Worm (Caenorhabditis elegans) whole organism, late embryonic: ENCODE measurements around the gene T16H12.13.

ENCODE experiments used
- F13H6.1 ChIP-seq: sonication (generic microtip); optimal IDR thresholded peaks from 2 replicates; lab custom pipeline; 2016; ENCODE audit warnings: missing genetic modification characterization, missing compliant biosample characterization
- K09A11.1 ChIP-seq: sonication (generic microtip); optimal IDR thresholded peaks from 2 replicates; lab custom pipeline; 2017; ENCODE audit warnings: antibody characterized with exemption, mild to moderate bottlenecking, missing genetic modification characterization, missing compliant biosample characterization; ENCODE audit not compliant: insufficient read depth
- T23F11.4 ChIP-seq: fragments of 200-800 bp; sonication (Bioruptor generic); optimal IDR thresholded peaks from 2 replicates; lab custom pipeline; 2018; ENCODE audit warnings: mild to moderate bottlenecking, missing genetic modification characterization, missing compliant biosample characterization
- Y22D7AL.16 ChIP-seq: sonication (generic microtip); optimal IDR thresholded peaks from 2 replicates; lab custom pipeline; 2016; ENCODE audit warnings: missing genetic modification characterization, missing compliant biosample characterization
- ahr-1 ChIP-seq: sonication (generic microtip); optimal IDR thresholded peaks from 2 replicates; lab custom pipeline; 2016; ENCODE audit warnings: missing genetic modification characterization, missing compliant biosample characterization
- ama-1 ChIP-seq: fragments of 150-350 bp; optimal IDR thresholded peaks from 2 replicates; lab custom pipeline; 2014
- ceh-18 ChIP-seq: sonication (generic microtip); optimal IDR thresholded peaks from 2 replicates; lab custom pipeline; 2016; ENCODE audit warnings: missing genetic modification characterization, missing compliant biosample characterization
- ceh-2 ChIP-seq: sonication (generic microtip); optimal IDR thresholded peaks from 2 replicates; lab custom pipeline; 2016; ENCODE audit warnings: missing genotype, missing genetic modification characterization, missing compliant biosample characterization
- ceh-34 ChIP-seq: sonication (generic microtip); optimal IDR thresholded peaks from 2 replicates; lab custom pipeline; 2016; ENCODE audit warnings: mild to moderate bottlenecking, missing genetic modification characterization, missing compliant biosample characterization
- ceh-9 ChIP-seq: sonication (generic microtip); optimal IDR thresholded peaks from 2 replicates; lab custom pipeline; 2016; ENCODE audit warnings: mild to moderate bottlenecking, missing genetic modification characterization, inconsistent platforms, missing compliant biosample characterization
- che-1 ChIP-seq: sonication (generic microtip); optimal IDR thresholded peaks from 2 replicates; lab custom pipeline; 2016; ENCODE audit warnings: mild to moderate bottlenecking, missing genetic modification characterization, missing compliant biosample characterization
- ets-4 ChIP-seq: sonication (generic microtip); optimal IDR thresholded peaks from 2 replicates; lab custom pipeline; 2016; ENCODE audit warnings: missing genetic modification characterization, missing compliant biosample characterization
- fkh-10 ChIP-seq: fragments of 150-350 bp; optimal IDR thresholded peaks from 2 replicates; lab custom pipeline; 2014; ENCODE audit warnings: missing biosample characterization, missing genetic modification reagents, missing genetic modification characterization
- fkh-6 ChIP-seq: sonication (generic microtip); optimal IDR thresholded peaks from 2 replicates; lab custom pipeline; 2016; ENCODE audit warnings: missing genetic modification characterization, missing compliant biosample characterization
- hlh-13 ChIP-seq: fragments of 200-800 bp; sonication (Bioruptor generic); optimal IDR thresholded peaks from 2 replicates; lab custom pipeline; 2018; ENCODE audit warnings: mild to moderate bottlenecking, missing genetic modification characterization, missing compliant biosample characterization
- hlh-30 ChIP-seq: sonication (generic microtip); optimal IDR thresholded peaks from 2 replicates; lab custom pipeline; 2017; ENCODE audit warnings: antibody characterized with exemption, missing genetic modification characterization, missing compliant biosample characterization; ENCODE audit not compliant: insufficient read depth
- hlh-6 ChIP-seq: sonication (generic microtip); optimal IDR thresholded peaks from 2 replicates; lab custom pipeline; 2016; ENCODE audit warnings: missing genotype, missing genetic modification characterization, missing compliant biosample characterization
- hlh-8 ChIP-seq: sonication (generic microtip); optimal IDR thresholded peaks from 2 replicates; lab custom pipeline; 2016; ENCODE audit warnings: missing genotype, missing genetic modification characterization, missing compliant biosample characterization
- lim-6 ChIP-seq: sonication (generic microtip); optimal IDR thresholded peaks from 2 replicates; lab custom pipeline; 2016; ENCODE audit warnings: missing genetic modification characterization, missing compliant biosample characterization
- nfya-1 ChIP-seq: sonication (generic microtip); optimal IDR thresholded peaks from 2 replicates; lab custom pipeline; 2017; ENCODE audit warnings: missing genetic modification characterization, mild to moderate bottlenecking, missing compliant biosample characterization, antibody characterized with exemption, moderate library complexity
- odd-2 ChIP-seq: sonication (generic microtip); optimal IDR thresholded peaks from 2 replicates; lab custom pipeline; 2017; ENCODE audit warnings: antibody characterized with exemption, mild to moderate bottlenecking, missing genetic modification characterization, missing compliant biosample characterization
- pag-3 ChIP-seq: sonication (generic microtip); optimal IDR thresholded peaks from 2 replicates; lab custom pipeline; 2016; ENCODE audit warnings: missing compliant biosample characterization, missing genetic modification characterization, borderline replicate concordance
- pat-9 ChIP-seq: fragments of 200-800 bp; sonication (Bioruptor generic); optimal IDR thresholded peaks from 2 replicates; lab custom pipeline; 2018; ENCODE audit warnings: mild to moderate bottlenecking, missing genetic modification characterization, moderate library complexity, missing compliant biosample characterization
- ref-2 ChIP-seq: sonication (generic microtip); optimal IDR thresholded peaks from 2 replicates; lab custom pipeline; 2016; ENCODE audit warnings: missing genetic modification characterization, missing compliant biosample characterization
- rnt-1 ChIP-seq: sonication (generic microtip); optimal IDR thresholded peaks from 2 replicates; lab custom pipeline; 2016; ENCODE audit warnings: missing genetic modification characterization, missing compliant biosample characterization
- sdc-2 ChIP-seq: sonication (generic microtip); optimal IDR thresholded peaks from 2 replicates; lab custom pipeline; 2016; ENCODE audit warnings: missing genotype, missing genetic modification characterization, missing compliant biosample characterization
- sox-2 ChIP-seq: fragments of 200-800 bp; sonication (Bioruptor generic); IDR thresholded peaks from 2 replicates; pipeline ENCODE4 v1.3.6; 2022; ENCODE audit warnings: missing genetic modification reagents, missing genetic modification characterization, missing compliant biosample characterization
- syd-9 ChIP-seq: sonication (generic microtip); optimal IDR thresholded peaks from 2 replicates; lab custom pipeline; 2016; ENCODE audit warnings: mild to moderate bottlenecking, missing genetic modification characterization, moderate library complexity, missing compliant biosample characterization
- tbx-2 ChIP-seq: sonication (generic microtip); optimal IDR thresholded peaks from 2 replicates; lab custom pipeline; 2016; ENCODE audit warnings: missing genetic modification characterization, missing compliant biosample characterization
- ttx-3 ChIP-seq: sonication (generic microtip); optimal IDR thresholded peaks from 2 replicates; lab custom pipeline; 2016; ENCODE audit warnings: missing genetic modification reagents, missing genetic modification characterization, missing compliant biosample characterization
- unc-42 ChIP-seq: sonication (generic microtip); optimal IDR thresholded peaks from 2 replicates; lab custom pipeline; 2016; ENCODE audit warnings: missing genotype, missing genetic modification characterization, missing compliant biosample characterization
- unc-86 ChIP-seq: sonication (generic microtip); optimal IDR thresholded peaks from 2 replicates; lab custom pipeline; 2016; ENCODE audit warnings: missing genetic modification characterization, missing compliant biosample characterization
- zip-5 ChIP-seq: sonication (generic microtip); optimal IDR thresholded peaks from 2 replicates; lab custom pipeline; 2016; ENCODE audit warnings: missing genetic modification characterization, missing compliant biosample characterization
- ztf-16 ChIP-seq: sonication (generic microtip); optimal IDR thresholded peaks from 2 replicates; lab custom pipeline; 2017; ENCODE audit warnings: missing genetic modification characterization, missing compliant biosample characterization

The T16H12.13 gene

ce11 chrIII:10069278-10069677 is 15.9 kb upstream of the T16H12.13 start, which contains the start of gene T16G12.6:
T16G12.6 (plus strand) TSS chrIII:10069578.
- no peak for TF ChIP-seq lim-6
- no peak for TF ChIP-seq odd-2 (tag; lab: Kevin White, UChicago)
- no peak for TF ChIP-seq F13H6.1 (tag; lab: Kevin White, UChicago)
- no peak for TF ChIP-seq rnt-1 (tag; lab: Kevin White, UChicago)
- no peak for TF ChIP-seq fkh-10
- no peak for TF ChIP-seq T23F11.4 (GFP tag; lab: Kevin White, UChicago)
- TF ChIP-seq sox-2 (GFP tag; lab: Robert Waterston, UW): no peak
- TF ChIP-seq ceh-2: no peak
- TF ChIP-seq sdc-2: no peak
- TF ChIP-seq ama-1: no peak
- TF ChIP-seq K09A11.1: no peak

ce11 chrIII:10076042-10076441 is 9.2 kb upstream of the T16H12.13 start:
- TF ChIP-seq rnt-1 (tag; lab: Kevin White, UChicago) (no peak), ets-4 (tag; lab: Kevin White, UChicago) (no peak), nfya-1 (tag; lab: Kevin White, UChicago) (peak; percentile 87)

ce11 chrIII:10078151-10078550 is 7.1 kb upstream of the T16H12.13 start, which contains the start of gene T16G12.9:
T16G12.9 (minus strand) TSS chrIII:10078251.
- TF ChIP-seq ceh-18 (tag; lab: Kevin White, UChicago) (no peak), hlh-6 (tag; lab: Kevin White, UChicago) (no peak), ceh-34 (tag; lab: Kevin White, UChicago) (no peak), unc-86 (no peak), zip-5 (tag; lab: Kevin White, UChicago) (no peak), hlh-13 (GFP tag; lab: Kevin White, UChicago) (no peak), ref-2 (tag; lab: Kevin White, UChicago) (no peak), ceh-9 (tag; lab: Kevin White, UChicago) (no peak), ahr-1 (tag; lab: Kevin White, UChicago) (no peak), che-1 (tag; lab: Kevin White, UChicago) (no peak)

ce11 chrIII:10078784-10079183 is 6.4 kb upstream of the T16H12.13 start:
- no peak for TF ChIP-seq hlh-8 (tag; lab: Kevin White, UChicago)
- no peak for TF ChIP-seq syd-9 (tag; lab: Kevin White, UChicago)
- no peak for TF ChIP-seq ahr-1 (tag; lab: Kevin White, UChicago)
- TF ChIP-seq Y22D7AL.16 (tag; lab: Kevin White, UChicago): no peak
- TF ChIP-seq unc-42 (tag; lab: Kevin White, UChicago): no peak
- no peak for TF ChIP-seq fkh-6 (tag; lab: Kevin White, UChicago)
- no peak for TF ChIP-seq tbx-2 (tag; lab: Kevin White, UChicago)
- no peak for TF ChIP-seq ztf-16 (tag; lab: Kevin White, UChicago)
- no peak for TF ChIP-seq hlh-30 (tag; lab: Kevin White, UChicago)
- TF ChIP-seq ref-2 (tag; lab: Kevin White, UChicago): no peak

- TF ChIP-seq hlh-6 (tag; lab: Kevin White, UChicago): no peak
- TF ChIP-seq pat-9: no peak
- no peak for TF ChIP-seq pag-3 (tag; lab: Kevin White, UChicago)
- TF ChIP-seq unc-42 (tag; lab: Kevin White, UChicago): no peak
- no peak for TF ChIP-seq ttx-3 (tag; lab: Kevin White, UChicago)
- TF ChIP-seq, all 69 proteins: peak for 0
Observed at ce11 chrIII:10083242-10083641, 2.0 kb upstream of the T16H12.13 start, which contains the start of gene T16H12.3. T16H12.3 (minus strand) TSS chrIII:10083292.
